Worm (Caenorhabditis elegans) whole organism, L4 larva: ENCODE results near the gene gly-7.

Experiments used
- R02D3.7 ChIP-seq: fragments of 150-350 bp; sonication (generic microtip); optimal IDR thresholded peaks from 3 replicates; lab custom pipeline; 2014; ENCODE audit warnings: missing biosample characterization, missing genetic modification characterization
- ces-1 ChIP-seq: fragments of 150-350 bp; sonication (generic microtip); optimal IDR thresholded peaks from 4 replicates; lab custom pipeline; 2014; ENCODE audit warnings: missing biosample characterization, missing genetic modification reagents, missing genetic modification characterization
- lin-15B ChIP-seq: fragments of 150-350 bp; sonication (generic microtip); optimal IDR thresholded peaks from 3 replicates; lab custom pipeline; 2014; ENCODE audit warnings: missing biosample characterization, missing genetic modification characterization
- mes-2 ChIP-seq: sonication (generic microtip); optimal IDR thresholded peaks from 2 replicates; lab custom pipeline; 2016; ENCODE audit warnings: missing genotype, mild to moderate bottlenecking, missing genetic modification characterization, missing compliant biosample characterization; ENCODE audit not compliant: poor library complexity, severe bottlenecking
- nhr-11 ChIP-seq: fragments of 150-350 bp; optimal IDR thresholded peaks from 2 replicates; lab custom pipeline; 2014; ENCODE audit warnings: missing biosample characterization, missing genetic modification characterization
- nhr-76 ChIP-seq: fragments of 150-350 bp; optimal IDR thresholded peaks from 2 replicates; lab custom pipeline; 2014; ENCODE audit warnings: missing biosample characterization, missing genetic modification characterization
- pqm-1 ChIP-seq: sonication (generic microtip); optimal IDR thresholded peaks from 2 replicates; lab custom pipeline; 2017; ENCODE audit warnings: missing biosample characterization, missing genetic modification characterization
- saeg-2 ChIP-seq: fragments of 200-800 bp; sonication (Bioruptor generic); IDR thresholded peaks from 2 replicates; pipeline ENCODE4 v1.3.6; 2022; ENCODE audit warnings: missing genetic modification reagents, missing genetic modification characterization, missing compliant biosample characterization
- unc-39 ChIP-seq: sonication (generic microtip); optimal IDR thresholded peaks from 2 replicates; lab custom pipeline; 2017; ENCODE audit warnings: missing biosample characterization, missing genetic modification characterization
- zfp-3 ChIP-seq: fragments of 200-800 bp; sonication (Bioruptor generic); conservative IDR thresholded peaks from 2 replicates; pipeline ENCODE4 v1.3.6; 2022; ENCODE audit warnings: missing genetic modification reagents, missing genetic modification characterization, missing compliant biosample characterization

DNA sequence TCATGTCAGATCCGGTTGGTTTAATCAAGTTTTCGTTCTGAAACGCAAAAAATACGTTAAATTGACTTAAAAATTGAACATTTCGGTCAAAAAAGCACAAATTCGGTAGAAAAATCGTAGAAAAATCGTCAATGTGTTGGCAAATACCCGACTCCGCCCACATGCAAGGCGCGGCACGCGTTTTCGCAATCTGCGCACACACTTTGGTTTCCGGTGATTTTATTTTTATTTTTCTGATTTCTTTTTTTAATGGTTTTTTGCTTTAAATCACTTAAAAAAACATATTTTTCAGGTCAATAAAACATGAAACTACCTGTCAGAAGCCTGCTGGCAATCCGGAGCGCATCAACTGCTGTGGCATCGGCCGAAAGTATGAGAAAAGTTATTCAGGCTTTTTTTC is at the start of gene gly-7, which contains the start of gene mrpl-39:
- TF ChIP-seq saeg-2 (GFP tag; lab: Robert Waterston, UW) (no peak), lin-15B (tag; lab: Kevin White, UChicago) (no peak), nhr-76 (no peak), pqm-1 (tag; lab: Kevin White, UChicago) (no peak), mes-2 (peak; percentile 76), nhr-11 (tag; lab: Kevin White, UChicago) (no peak), R02D3.7 (tag; lab: Kevin White, UChicago) (no peak), unc-39 (tag; lab: Kevin White, UChicago) (no peak), zfp-3 (GFP tag; lab: Robert Waterston, UW) (no peak), ces-1 (GFP tag; lab: Kevin White, UChicago) (no peak)
